Worm (Caenorhabditis elegans): ENCODE measurements around the gene F41E7.7.

DNA sequence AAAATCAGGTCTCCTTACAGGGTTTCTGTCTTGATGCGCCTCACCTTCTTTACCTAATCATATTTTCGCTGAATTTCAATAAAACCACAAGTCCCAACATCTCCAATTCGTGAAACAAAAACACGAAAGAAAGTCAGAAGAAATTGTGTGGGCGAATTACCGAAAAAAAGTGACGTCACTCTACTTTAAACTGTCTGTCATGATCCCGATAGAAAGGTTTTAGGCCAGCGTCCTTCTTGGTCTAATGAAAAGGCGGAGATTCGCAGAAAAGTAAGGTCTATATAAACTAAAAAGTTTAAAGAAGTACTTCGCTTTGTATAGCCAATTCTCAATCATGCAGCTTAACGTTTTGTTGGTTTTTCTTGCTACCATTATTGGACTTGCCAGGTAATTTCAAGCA is 1.3 kb upstream of the F41E7.7 start, which contains the start of gene cnc-8:
- TF ChIP-seq ceh-36 (tag; optimal IDR thresholded peaks at IDR 0.05) (no peak), scrt-1 (GFP tag; IDR thresholded peaks at IDR 0.05) (no peak), tbx-11 (GFP tag; IDR thresholded peaks at IDR 0.05) (no peak), ama-1 (optimal IDR thresholded peaks at IDR 0.05) (no peak), flt-1 (GFP tag; IDR thresholded peaks at IDR 0.05) (no peak)
